Worm (Caenorhabditis elegans): ENCODE data around the gene best-14.

ce11 chrV:10580638-10581037, 22.9 kb downstream of the best-14 start:
- TF ChIP-seq sptf-1 (tag; optimal IDR thresholded peaks at IDR 0.05) (no peak), lin-13 (tag; optimal IDR thresholded peaks at IDR 0.05) (no peak), ztf-11 (tag; optimal IDR thresholded peaks at IDR 0.05) (no peak), mep-1 (tag; optimal IDR thresholded peaks at IDR 0.05) (no peak), nhr-12 (tag; optimal IDR thresholded peaks at IDR 0.05) (no peak), unc-39 (tag; optimal IDR thresholded peaks at IDR 0.05) (no peak), ces-1 (GFP tag; optimal IDR thresholded peaks at IDR 0.05) (no peak), nhr-28 (tag; optimal IDR thresholded peaks at IDR 0.05) (no peak), pha-4 (tag; optimal IDR thresholded peaks at IDR 0.05) (no peak)
